Worm (Caenorhabditis elegans) whole organism, late embryonic: Measurements from ENCODE around the gene M02B1.3.

Source experiments
- C38D4.7 ChIP-seq: fragments of 200-800 bp; sonication (Bioruptor generic); optimal IDR thresholded peaks from 2 replicates; lab custom pipeline; 2018; ENCODE audit warnings: mild to moderate bottlenecking, missing genetic modification characterization, moderate library complexity, missing compliant biosample characterization
- che-1 ChIP-seq: sonication (generic microtip); optimal IDR thresholded peaks from 2 replicates; lab custom pipeline; 2016; ENCODE audit warnings: mild to moderate bottlenecking, missing genetic modification characterization, missing compliant biosample characterization
- hlh-30 ChIP-seq: sonication (generic microtip); optimal IDR thresholded peaks from 2 replicates; lab custom pipeline; 2017; ENCODE audit warnings: antibody characterized with exemption, missing genetic modification characterization, missing compliant biosample characterization; ENCODE audit not compliant: insufficient read depth
- madf-2 ChIP-seq: sonication (generic microtip); optimal IDR thresholded peaks from 2 replicates; lab custom pipeline; 2017; ENCODE audit warnings: missing genetic modification characterization, missing compliant biosample characterization
- nhr-11 ChIP-seq: fragments of 150-350 bp; optimal IDR thresholded peaks from 2 replicates; lab custom pipeline; 2014; ENCODE audit warnings: missing biosample characterization, missing genetic modification characterization
- ref-2 ChIP-seq: sonication (generic microtip); optimal IDR thresholded peaks from 2 replicates; lab custom pipeline; 2016; ENCODE audit warnings: missing genetic modification characterization, missing compliant biosample characterization
- rnt-1 ChIP-seq: sonication (generic microtip); optimal IDR thresholded peaks from 2 replicates; lab custom pipeline; 2016; ENCODE audit warnings: missing genetic modification characterization, missing compliant biosample characterization
- unc-86 ChIP-seq: sonication (generic microtip); optimal IDR thresholded peaks from 2 replicates; lab custom pipeline; 2016; ENCODE audit warnings: missing genetic modification characterization, missing compliant biosample characterization

ce11 chrIV:12871445-12871947, 35.2 kb downstream of the M02B1.3 start, which contains the start of gene clec-187:
- no peak for TF ChIP-seq rnt-1 (tag; lab: Kevin White, UChicago)
- no peak for TF ChIP-seq che-1 (tag; lab: Kevin White, UChicago)
- no peak for TF ChIP-seq unc-86 (tag; lab: Kevin White, UChicago)
- no peak for TF ChIP-seq hlh-30
- TF ChIP-seq ref-2 (tag; lab: Kevin White, UChicago), result no peak
- no peak for TF ChIP-seq C38D4.7 (GFP tag; lab: Kevin White, UChicago)
- no peak for TF ChIP-seq nhr-11 (tag; lab: Kevin White, UChicago)
- no peak for TF ChIP-seq madf-2 (tag; lab: Kevin White, UChicago)
